Worm (Caenorhabditis elegans): ENCODE measurements around the gene H40L08.1.

Gene H40L08.1

ce11 chrX:15097763-15098162 lies 13.9 kb upstream of the H40L08.1 start, which contains the start of gene F09B12.3:
Gene F09B12.3, minus strand, starts transcription at chrX:15097954.
- no peak for TF ChIP-seq unc-62 (GFP tag; optimal IDR thresholded peaks at IDR 0.05)
- TF ChIP-seq ces-1 (GFP tag; optimal IDR thresholded peaks at IDR 0.05): no peak
- TF ChIP-seq blmp-1 (tag; optimal IDR thresholded peaks at IDR 0.05): no peak
- no peak for TF ChIP-seq drap-1 (GFP tag; optimal IDR thresholded peaks at IDR 0.05)
- TF ChIP-seq bed-3 (GFP tag; optimal IDR thresholded peaks at IDR 0.05): no peak
- TF ChIP-seq mep-1 (tag; optimal IDR thresholded peaks at IDR 0.05): no peak
- TF ChIP-seq nhr-237 (tag; optimal IDR thresholded peaks at IDR 0.05): no peak
- TF ChIP-seq cnd-1 (tag; optimal IDR thresholded peaks at IDR 0.05): no peak
- TF ChIP-seq ztf-11 (tag; optimal IDR thresholded peaks at IDR 0.05): no peak

- TF ChIP-seq mab-5 (tag; optimal IDR thresholded peaks at IDR 0.05) (no peak), nhr-28 (tag; optimal IDR thresholded peaks at IDR 0.05) (no peak), tbx-8 (GFP tag; optimal IDR thresholded peaks at IDR 0.05) (no peak), unc-62 (GFP tag; optimal IDR thresholded peaks at IDR 0.05) (no peak), mls-2 (tag; optimal IDR thresholded peaks at IDR 0.05) (no peak)
These were observed 12.4 kb upstream of the H40L08.1 start for ce11 chrX:15096277-15096676.

- no peak for TF ChIP-seq lsy-2 (tag; optimal IDR thresholded peaks at IDR 0.05)
- no peak for TF ChIP-seq lin-13 (tag; optimal IDR thresholded peaks at IDR 0.05)
- no peak for TF ChIP-seq nhr-28 (tag; optimal IDR thresholded peaks at IDR 0.05)
- TF ChIP-seq elt-1 (tag; optimal IDR thresholded peaks at IDR 0.05; ENCODE audit: borderline replicate concordance, insufficient read depth): no peak
- no peak for TF ChIP-seq M03D4.4 (tag; optimal IDR thresholded peaks at IDR 0.05)
- no peak for TF ChIP-seq unc-120 (tag; optimal IDR thresholded peaks at IDR 0.05; ENCODE audit: poor library complexity, severe bottlenecking)
- no peak for TF ChIP-seq elt-3 (tag; optimal IDR thresholded peaks at IDR 0.05)
- no peak for TF ChIP-seq flh-1 (GFP tag; optimal IDR thresholded peaks at IDR 0.05)
These were observed 11.1 kb upstream of the H40L08.1 start, which contains the start of gene F09B12.7 for ce11 chrX:15094973-15095372. Gene F09B12.7, minus strand, starts transcription at chrX:15095073.

- TF ChIP-seq M03D4.4 (tag; optimal IDR thresholded peaks at IDR 0.05): no peak
- no peak for TF ChIP-seq snpc-4 (tag; optimal IDR thresholded peaks at IDR 0.05)
- TF ChIP-seq elt-3 (tag; optimal IDR thresholded peaks at IDR 0.05): no peak
These were observed 9.0 kb upstream of the H40L08.1 start for ce11 chrX:15092775-15093386.

ce11 chrX:15089123-15089522 lies 5.2 kb upstream of the H40L08.1 start, which contains the start of gene flr-4:
Gene flr-4, plus strand, starts transcription at chrX:15089397.
- no peak for TF ChIP-seq mep-1 (tag; optimal IDR thresholded peaks at IDR 0.05)
- no peak for TF ChIP-seq mls-2 (tag; optimal IDR thresholded peaks at IDR 0.05)
- TF ChIP-seq lin-32 (GFP tag; optimal IDR thresholded peaks at IDR 0.05): no peak
- TF ChIP-seq zip-8 (tag; optimal IDR thresholded peaks at IDR 0.05): no peak
- no peak for TF ChIP-seq ces-1 (GFP tag; optimal IDR thresholded peaks at IDR 0.05)
- no peak for TF ChIP-seq snpc-4 (tag; optimal IDR thresholded peaks at IDR 0.05)
- TF ChIP-seq nhr-12 (tag; optimal IDR thresholded peaks at IDR 0.05): no peak

- TF ChIP-seq nhr-12 (tag; optimal IDR thresholded peaks at IDR 0.05) (no peak), blmp-1 (tag; optimal IDR thresholded peaks at IDR 0.05) (no peak), elt-3 (tag; optimal IDR thresholded peaks at IDR 0.05) (no peak), sptf-1 (tag; optimal IDR thresholded peaks at IDR 0.05) (no peak), unc-39 (tag; optimal IDR thresholded peaks at IDR 0.05) (no peak), ceh-83 (GFP tag; optimal IDR thresholded peaks at IDR 0.05) (no peak), lsy-2 (tag; optimal IDR thresholded peaks at IDR 0.05) (no peak), unc-62 (GFP tag; optimal IDR thresholded peaks at IDR 0.05) (no peak), hlh-1 (tag; optimal IDR thresholded peaks at IDR 0.05) (no peak), ces-1 (GFP tag; optimal IDR thresholded peaks at IDR 0.05) (no peak), tbx-8 (GFP tag; optimal IDR thresholded peaks at IDR 0.05) (no peak), nhr-2 (tag; optimal IDR thresholded peaks at IDR 0.05) (no peak), unc-120 (tag; optimal IDR thresholded peaks at IDR 0.05; ENCODE audit: poor library complexity, severe bottlenecking) (no peak), mab-5 (tag; optimal IDR thresholded peaks at IDR 0.05) (no peak), lin-32 (GFP tag; optimal IDR thresholded peaks at IDR 0.05) (no peak), nhr-28 (tag; optimal IDR thresholded peaks at IDR 0.05) (no peak), nhr-237 (tag; optimal IDR thresholded peaks at IDR 0.05) (no peak)
These were observed 3.9 kb upstream of the H40L08.1 start for ce11 chrX:15087752-15088151.
